Fruit fly (Drosophila melanogaster): Measurements from ENCODE around the gene Prp16.

Prp16 gene

DNA sequence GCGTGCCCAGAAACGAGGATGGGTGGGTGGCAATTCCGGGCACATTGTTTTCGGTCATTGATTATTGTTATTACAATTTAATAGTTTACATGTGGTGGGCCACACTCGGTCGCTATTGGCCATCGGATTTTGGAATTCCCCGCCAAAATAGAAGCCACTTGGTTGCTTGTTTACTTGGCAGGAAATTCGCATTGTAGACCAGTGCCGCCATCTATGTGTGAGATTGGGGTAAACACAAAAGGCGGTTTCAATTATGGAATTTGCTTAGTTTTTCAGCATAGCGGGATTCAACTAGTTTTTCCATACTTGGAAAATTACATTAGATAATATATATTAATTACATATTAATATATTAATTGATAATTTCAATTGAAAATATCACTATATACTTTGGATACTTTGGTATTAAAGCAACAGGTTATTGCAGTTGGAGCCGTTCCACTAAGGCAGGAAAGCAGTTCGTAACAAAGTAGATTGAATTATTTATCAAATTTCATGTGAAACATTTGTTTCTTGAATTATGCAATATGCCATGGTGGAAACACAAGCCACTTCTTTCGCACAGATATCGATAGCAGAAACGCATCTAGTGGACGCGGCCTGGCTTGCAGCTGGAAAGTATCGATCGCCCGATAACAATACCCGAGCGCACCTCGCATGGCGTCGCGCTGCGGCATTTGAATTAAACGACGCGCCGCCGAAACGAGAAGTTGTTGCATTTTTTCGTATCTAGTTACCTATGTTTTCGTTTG, 46.0 kb downstream of the Prp16 start, which contains the start of gene mud:
Gene mud, plus strand, starts transcription at position 698 of the 752 bp plus-strand sequence.
- TF ChIP-seq CG6276 (GFP tag; optimal IDR thresholded peaks at IDR 0.05) = no peak
- TF ChIP-seq Sox15 (GFP tag; optimal IDR thresholded peaks at IDR 0.05) = no peak
- no peak for TF ChIP-seq Sox14 (GFP tag; optimal IDR thresholded peaks at IDR 0.05)
- TF ChIP-seq CG6163 (GFP tag; IDR thresholded peaks at IDR 0.05) = no peak
- TF ChIP-seq CG31627 (GFP tag; optimal IDR thresholded peaks at IDR 0.05) = peak; percentile 11
- no peak for TF ChIP-seq lz (GFP tag; optimal IDR thresholded peaks at IDR 0.05)
- TF ChIP-seq eg (GFP tag; IDR thresholded peaks at IDR 0.05) = peak; percentile 33; the same call in 1 of the 3 replicates
- peak; percentile 12 for TF ChIP-seq CG10631 (GFP tag; optimal IDR thresholded peaks at IDR 0.05)
- no peak for TF ChIP-seq Gug (GFP tag; IDR thresholded peaks at IDR 0.05)
- no peak for TF ChIP-seq CG8319 (GFP tag; optimal IDR thresholded peaks at IDR 0.05)
- TF ChIP-seq salr (GFP tag; optimal IDR thresholded peaks at IDR 0.05) = no peak

DNA sequence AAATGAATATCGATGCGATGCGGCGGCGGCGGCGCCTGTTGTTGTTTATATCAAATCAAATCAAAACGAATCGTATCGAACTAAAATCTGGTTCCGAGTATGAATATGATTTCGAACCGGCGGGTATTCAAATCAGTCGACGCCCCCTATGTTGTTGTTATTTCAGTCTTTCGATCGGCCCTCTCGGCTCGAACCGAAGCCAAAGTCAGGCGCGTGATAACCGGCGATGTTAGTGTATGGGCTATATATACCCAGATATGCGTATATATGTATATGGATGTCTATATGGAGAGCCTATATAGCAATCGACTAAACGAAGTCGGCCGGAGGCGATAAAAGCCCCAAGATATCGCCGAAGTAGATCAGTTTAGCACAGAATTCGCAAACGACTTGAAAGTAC, 59.7 kb downstream of the Prp16 start, which contains the start of the genes CG46317 and Tat:
Gene CG46317, plus strand, starts transcription at position 361 of the 400 bp plus-strand sequence.
Gene Tat, plus strand, starts transcription at position 361 of the 400 bp plus-strand sequence.
- TF ChIP-seq Hr38 (GFP tag; optimal IDR thresholded peaks at IDR 0.05) (no peak), CG31627 (GFP tag; optimal IDR thresholded peaks at IDR 0.05) (no peak), Sox15 (GFP tag; optimal IDR thresholded peaks at IDR 0.05) (no peak), CG3032 (tag; optimal IDR thresholded peaks at IDR 0.05) (no peak), CG6276 (GFP tag; optimal IDR thresholded peaks at IDR 0.05) (no peak), svp (GFP tag) (no peak), Lpt (GFP tag; optimal IDR thresholded peaks at IDR 0.05) (no peak), CG1621 (tag; optimal IDR thresholded peaks at IDR 0.05) (no peak), CG10669 (GFP tag; optimal IDR thresholded peaks at IDR 0.05) (no peak), CG32006 (GFP tag; optimal IDR thresholded peaks at IDR 0.05) (no peak), Met (GFP tag; optimal IDR thresholded peaks at IDR 0.05) (no peak), CG16779 (tag; optimal IDR thresholded peaks at IDR 0.05) (no peak), CG4318 (GFP tag; optimal IDR thresholded peaks at IDR 0.05) (no peak), Blimp-1 (GFP tag; optimal IDR thresholded peaks at IDR 0.05) (no peak), CG11762 (GFP tag; optimal IDR thresholded peaks at IDR 0.05; ENCODE audit: insufficient read depth) (no peak), pdm3 (GFP tag; optimal IDR thresholded peaks at IDR 0.05) (no peak), CG11294 (GFP tag; IDR thresholded peaks at IDR 0.05) (no peak)

DNA sequence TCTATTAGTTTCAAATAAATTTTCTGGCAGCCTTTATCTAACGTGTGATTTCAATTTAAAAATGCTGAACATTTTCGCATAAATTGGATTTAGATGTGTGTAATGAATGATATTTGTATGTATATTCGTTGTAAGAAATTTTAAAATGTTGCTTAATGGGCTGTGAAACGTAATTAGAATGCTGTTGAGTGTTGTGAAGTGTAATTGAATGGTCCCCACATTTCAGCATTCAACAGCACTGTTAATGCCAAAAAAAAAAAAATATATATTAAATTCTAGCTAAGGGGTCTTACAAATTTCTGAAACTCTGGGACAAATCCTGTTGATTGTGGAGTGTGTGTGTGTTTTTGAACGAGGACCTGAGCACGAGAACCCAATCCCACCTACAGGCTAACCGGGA, 64.0 kb downstream of the Prp16 start:
- TF ChIP-seq Met (GFP tag; optimal IDR thresholded peaks at IDR 0.05) (no peak), salr (GFP tag; optimal IDR thresholded peaks at IDR 0.05) (no peak), Sox14 (GFP tag; optimal IDR thresholded peaks at IDR 0.05) (no peak), acj6 (GFP tag; optimal IDR thresholded peaks at IDR 0.05) (no peak), CG11762 (GFP tag; optimal IDR thresholded peaks at IDR 0.05; ENCODE audit: insufficient read depth) (no peak), OdsH (GFP tag; optimal IDR thresholded peaks at IDR 0.05) (no peak), Sox102F (GFP tag; optimal IDR thresholded peaks at IDR 0.05) (no peak), CG7368 (GFP tag; optimal IDR thresholded peaks at IDR 0.05) (no peak), net (GFP tag; optimal IDR thresholded peaks at IDR 0.05) (no peak), CG15336 (GFP tag; IDR thresholded peaks at IDR 0.05) (no peak), CG8319 (GFP tag; optimal IDR thresholded peaks at IDR 0.05) (no peak), Eip75B (GFP tag; optimal IDR thresholded peaks at IDR 0.05) (no peak), pdm3 (GFP tag; optimal IDR thresholded peaks at IDR 0.05) (no peak), CG11294 (GFP tag; IDR thresholded peaks at IDR 0.05) (no peak), lz (GFP tag; optimal IDR thresholded peaks at IDR 0.05) (no peak), CG3032 (tag; optimal IDR thresholded peaks at IDR 0.05) (no peak), Eip93F (GFP tag; optimal IDR thresholded peaks at IDR 0.05) (no peak)

DNA sequence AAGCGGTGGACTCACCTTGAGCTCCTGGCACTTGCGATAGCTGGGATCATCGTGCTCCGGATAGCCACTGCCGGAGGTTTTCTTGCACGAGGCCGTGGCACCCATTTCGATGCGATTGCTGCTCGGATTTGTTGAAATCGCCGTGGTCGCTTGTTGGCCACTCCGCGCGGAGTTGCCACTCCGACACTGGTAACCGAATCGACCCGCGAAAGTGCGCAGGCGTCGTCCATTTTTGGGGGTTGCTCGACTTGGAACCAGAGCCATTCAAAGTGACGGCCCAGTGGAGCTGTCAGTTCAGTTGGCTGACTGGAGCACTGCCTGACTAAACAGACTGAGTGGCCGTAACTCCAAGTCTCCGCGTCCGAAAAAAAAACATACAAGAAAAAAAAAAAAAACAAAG, 64.9 kb downstream of the Prp16 start, which contains the start of the genes CG13404 and na:
Gene CG13404, minus strand, starts transcription at position 176 of the 400 bp plus-strand sequence.
Gene na, plus strand, starts transcription at position 293 of the 400 bp plus-strand sequence.
- TF ChIP-seq CG6276 (GFP tag; optimal IDR thresholded peaks at IDR 0.05) = no peak
- 0 out of 3 replicates have a peak, but pooled peaks have one; percentile 26 for TF ChIP-seq eg (GFP tag; IDR thresholded peaks at IDR 0.05)

Measured in whole organism, prepupa.